Fruit fly (Drosophila melanogaster) whole organism, embryonic: ENCODE data around the gene CG31661.

ENCODE experiments used
- BEAF-32 ChIP-seq: fragments of 200-800 bp; sonication (Bioruptor generic); optimal IDR thresholded peaks from 3 replicates; lab custom pipeline; 2017; ENCODE audit warnings: missing biosample characterization, missing genetic modification characterization, mild to moderate bottlenecking, moderate library complexity, missing genetic modification reagents
- CG10209 ChIP-seq: fragments of 200-800 bp; sonication (Bioruptor generic); optimal IDR thresholded peaks from 3 replicates; lab custom pipeline; 2017; ENCODE audit warnings: missing biosample characterization, mild to moderate bottlenecking, missing genetic modification characterization, missing genetic modification reagents
- CG10431 ChIP-seq: fragments of 200-800 bp; sonication (Bioruptor generic); optimal IDR thresholded peaks from 3 replicates; lab custom pipeline; 2018; ENCODE audit warnings: missing biosample characterization, mild to moderate bottlenecking, missing genetic modification characterization
- CG11085 ChIP-seq: fragments of 200-800 bp; sonication (Bioruptor generic); IDR thresholded peaks from 2 replicates; pipeline ENCODE4 v1.3.6; 2022; ENCODE audit warnings: missing biosample characterization, missing genetic modification characterization
- CG11456 ChIP-seq: fragments of 200-800 bp; sonication (Bioruptor generic); IDR thresholded peaks from 3 replicates; pipeline ENCODE4 v1.3.6; 2022; ENCODE audit warnings: missing biosample characterization, missing genetic modification characterization
- CG1233 ChIP-seq: fragments of 200-800 bp; sonication (Bioruptor generic); optimal IDR thresholded peaks from 4 replicates; lab custom pipeline; 2018; ENCODE audit warnings: missing biosample characterization, mild to moderate bottlenecking, missing genetic modification characterization
- CG12391 ChIP-seq: fragments of 200-800 bp; sonication (Bioruptor generic); optimal IDR thresholded peaks from 3 replicates; lab custom pipeline; 2018; ENCODE audit warnings: missing biosample characterization, mild to moderate bottlenecking, missing genetic modification characterization, moderate library complexity
- CG12744 ChIP-seq: fragments of 200-800 bp; sonication (Bioruptor generic); optimal IDR thresholded peaks from 2 replicates; lab custom pipeline; 2016; ENCODE audit warnings: missing biosample characterization, missing genetic modification characterization
- CG13775 ChIP-seq: fragments of 200-800 bp; sonication (Bioruptor generic); optimal IDR thresholded peaks from 3 replicates; lab custom pipeline; 2017; ENCODE audit warnings: missing biosample characterization, mild to moderate bottlenecking, missing genetic modification characterization
- CG14014 ChIP-seq: fragments of 200-800 bp; sonication (Bioruptor generic); IDR thresholded peaks from 2 replicates; pipeline ENCODE4 v1.3.6; 2022; ENCODE audit warnings: missing biosample characterization, missing genetic modification characterization
- CG14710 ChIP-seq: fragments of 200-800 bp; sonication (Bioruptor generic); optimal IDR thresholded peaks from 3 replicates; lab custom pipeline; 2019; ENCODE audit warnings: missing biosample characterization, mild to moderate bottlenecking, missing genetic modification characterization, moderate library complexity
- CG14860 ChIP-seq: fragments of 200-800 bp; sonication (Bioruptor generic); IDR thresholded peaks from 3 replicates; pipeline ENCODE4 v1.3.6; 2022; ENCODE audit warnings: missing biosample characterization, missing genetic modification characterization; ENCODE audit not compliant: partially characterized antibody
- CG17328 ChIP-seq: fragments of 200-800 bp; sonication (Bioruptor generic); IDR thresholded peaks from 2 replicates; pipeline ENCODE4 v1.3.6; 2022; ENCODE audit warnings: missing biosample characterization, missing genetic modification characterization
- CG17612 ChIP-seq: fragments of 200-800 bp; sonication (Bioruptor generic); IDR thresholded peaks from 2 replicates; pipeline ENCODE4 v1.3.6; 2022; ENCODE audit warnings: missing biosample characterization, missing genetic modification characterization
- CG1832 ChIP-seq: fragments of 200-800 bp; sonication (Bioruptor generic); optimal IDR thresholded peaks from 2 replicates; lab custom pipeline; 2017; ENCODE audit warnings: missing biosample characterization, mild to moderate bottlenecking, missing genetic modification characterization, inconsistent platforms
- CG18599 ChIP-seq: fragments of 200-800 bp; sonication (Bioruptor generic); optimal IDR thresholded peaks from 3 replicates; lab custom pipeline; 2017; ENCODE audit warnings: missing biosample characterization, missing genetic modification characterization, mild to moderate bottlenecking, moderate library complexity, missing genetic modification reagents
- CG18619 ChIP-seq: fragments of 200-800 bp; sonication (Bioruptor generic); optimal IDR thresholded peaks from 3 replicates; lab custom pipeline; 2017; ENCODE audit warnings: missing biosample characterization, mild to moderate bottlenecking, missing genetic modification characterization
- CG18764 ChIP-seq: fragments of 200-800 bp; sonication (Bioruptor generic); optimal IDR thresholded peaks from 3 replicates; lab custom pipeline; 2016; ENCODE audit warnings: missing biosample characterization, missing genetic modification characterization
- CG2712 ChIP-seq: fragments of 200-800 bp; optimal IDR thresholded peaks from 3 replicates; lab custom pipeline; 2019; ENCODE audit warnings: missing biosample characterization, mild to moderate bottlenecking, missing genetic modification characterization, moderate library complexity
- CG32532 ChIP-seq: fragments of 200-800 bp; sonication (Bioruptor generic); IDR thresholded peaks from 2 replicates; pipeline ENCODE4 v1.3.6; 2022; ENCODE audit warnings: missing biosample characterization, missing genetic modification characterization
- CG8290 ChIP-seq, 3 experiments: fragments of 200-800 bp; sonication (Bioruptor generic); optimal IDR thresholded peaks; 2 replicates each; lab custom pipeline; 2016 to 2019; ENCODE audit warnings: missing biosample characterization in 3 of 3, missing genetic modification characterization in 3 of 3, mild to moderate bottlenecking in 2 of 3, moderate library complexity in 1 of 3
- CG8924 ChIP-seq: fragments of 200-800 bp; optimal IDR thresholded peaks from 3 replicates; lab custom pipeline; 2019; ENCODE audit warnings: missing biosample characterization, mild to moderate bottlenecking, missing genetic modification characterization, moderate library complexity
- CG9727 ChIP-seq: fragments of 200-800 bp; sonication (Bioruptor generic); optimal IDR thresholded peaks from 3 replicates; lab custom pipeline; 2017; ENCODE audit warnings: missing biosample characterization, mild to moderate bottlenecking, missing genetic modification characterization
- CG9797 ChIP-seq: fragments of 200-800 bp; sonication (Bioruptor generic); optimal IDR thresholded peaks from 3 replicates; lab custom pipeline; 2018; ENCODE audit warnings: missing biosample characterization, mild to moderate bottlenecking, missing genetic modification characterization
- D ChIP-seq, 2 experiments: fragments of 200-800 bp in 1 of 2; fragments of >200 bp in 1 of 2; sonication (Bioruptor generic) in 1 of 2; optimal IDR thresholded peaks; 2 replicates in 1 of 2; 3 replicates in 1 of 2; lab custom pipeline; 2017; ENCODE audit warnings: mild to moderate bottlenecking in 1 of 2, missing biosample characterization in 1 of 2, missing genetic modification characterization in 1 of 2, missing genetic modification reagents in 1 of 2
- E2f2 ChIP-seq: fragments of 200-800 bp; sonication (Bioruptor generic); IDR thresholded peaks from 2 replicates; pipeline ENCODE4 v1.3.6; 2022; ENCODE audit warnings: missing biosample characterization, missing genetic modification characterization
- Eip74EF ChIP-seq, 2 experiments: fragments of 200-800 bp in 1 of 2; fragments of >200 bp in 1 of 2; sonication (Bioruptor generic) in 1 of 2; optimal IDR thresholded peaks; 2 replicates each; lab custom pipeline; 2017 to 2019; ENCODE audit warnings: missing biosample characterization in 2 of 2, missing genetic modification characterization in 2 of 2, mild to moderate bottlenecking in 1 of 2, moderate library complexity in 1 of 2
- Fer2 ChIP-seq: fragments of 200-800 bp; sonication (Bioruptor generic); optimal IDR thresholded peaks from 2 replicates; lab custom pipeline; 2018; ENCODE audit warnings: missing biosample characterization, mild to moderate bottlenecking, missing genetic modification characterization, moderate library complexity
- Fer3 ChIP-seq: fragments of 200-800 bp; sonication (Bioruptor generic); optimal IDR thresholded peaks from 2 replicates; lab custom pipeline; 2018; ENCODE audit warnings: missing biosample characterization, mild to moderate bottlenecking, missing genetic modification characterization, moderate library complexity
- HmgD ChIP-seq: fragments of 200-800 bp; sonication (Bioruptor generic); optimal IDR thresholded peaks from 3 replicates; lab custom pipeline; 2016; ENCODE audit warnings: missing biosample characterization, missing genetic modification characterization
- Rx ChIP-seq: fragments of 200-800 bp; sonication (Bioruptor generic); IDR thresholded peaks from 2 replicates; pipeline ENCODE4 v1.3.6; 2022; ENCODE audit warnings: missing biosample characterization, missing genetic modification characterization
- Sry-δ ChIP-seq: fragments of 200-800 bp; sonication (Bioruptor generic); optimal IDR thresholded peaks from 2 replicates; lab custom pipeline; 2016; ENCODE audit warnings: missing biosample characterization, missing genetic modification characterization
- Xrp1 ChIP-seq: fragments of 200-800 bp; sonication (Bioruptor generic); IDR thresholded peaks from 2 replicates; pipeline ENCODE4 v1.3.6; 2022; ENCODE audit warnings: missing biosample characterization, missing genetic modification characterization
- bab2 ChIP-seq: fragments of 200-800 bp; sonication (Bioruptor generic); optimal IDR thresholded peaks from 2 replicates; lab custom pipeline; 2016; ENCODE audit warnings: missing biosample characterization, missing genetic modification characterization
- chm ChIP-seq: fragments of 200-800 bp; sonication (Bioruptor generic); IDR thresholded peaks from 2 replicates; pipeline ENCODE4 v1.3.6; 2022; ENCODE audit warnings: missing biosample characterization, missing genetic modification characterization
- emc ChIP-seq: fragments of 200-800 bp; sonication (Bioruptor generic); optimal IDR thresholded peaks from 2 replicates; lab custom pipeline; 2016; ENCODE audit warnings: missing biosample characterization, missing genetic modification characterization
- esg ChIP-seq: fragments of 200-800 bp; sonication (Bioruptor generic); conservative IDR thresholded peaks from 2 replicates; pipeline ENCODE4 v1.3.6; 2022; ENCODE audit warnings: missing biosample characterization, missing genetic modification characterization
- grau ChIP-seq: fragments of 200-800 bp; optimal IDR thresholded peaks from 3 replicates; lab custom pipeline; 2019; ENCODE audit warnings: missing biosample characterization, mild to moderate bottlenecking, missing genetic modification characterization, moderate library complexity
- lola ChIP-seq, 3 experiments: fragments of >200 bp in 2 of 3; fragments of 200-800 bp in 1 of 3; sonication (Bioruptor generic) in 1 of 3; optimal IDR thresholded peaks; 2 replicates each; lab custom pipeline; 2017 to 2019; ENCODE audit warnings: missing biosample characterization in 3 of 3, missing genetic modification characterization in 3 of 3, mild to moderate bottlenecking in 1 of 3, moderate library complexity in 1 of 3
- maf-S ChIP-seq: fragments of 200-800 bp; sonication (Bioruptor generic); optimal IDR thresholded peaks from 2 replicates; lab custom pipeline; 2016; ENCODE audit warnings: missing biosample characterization, missing genetic modification characterization
- prd ChIP-seq, 3 experiments: fragments of >200 bp in 2 of 3; fragments of 200-800 bp in 1 of 3; sonication (Bioruptor generic) in 1 of 3; optimal IDR thresholded peaks in 2 of 3; IDR thresholded peaks in 1 of 3; 2 replicates in 2 of 3; 3 replicates in 1 of 3; pipeline versions ENCODE4 v1.3.6 to Lab custom; 2017 to 2022; ENCODE audit warnings: missing biosample characterization in 1 of 3, missing genetic modification characterization in 1 of 3
- pros ChIP-seq: fragments of 200-800 bp; sonication (Bioruptor generic); optimal IDR thresholded peaks from 3 replicates; lab custom pipeline; 2019; ENCODE audit warnings: missing biosample characterization, mild to moderate bottlenecking, missing genetic modification characterization, moderate library complexity
- row ChIP-seq: fragments of 200-800 bp; sonication (Bioruptor generic); IDR thresholded peaks from 3 replicates; pipeline ENCODE4 v1.3.6; 2022; ENCODE audit warnings: missing biosample characterization, missing genetic modification characterization
- salm ChIP-seq: fragments of 200-800 bp; sonication (Bioruptor generic); optimal IDR thresholded peaks from 2 replicates; lab custom pipeline; 2018; ENCODE audit warnings: missing biosample characterization, mild to moderate bottlenecking, missing genetic modification characterization
- sens ChIP-seq: fragments of 200-800 bp; sonication (Bioruptor generic); peaks from one replicate; lab custom pipeline; 2016; ENCODE audit warnings: missing biosample characterization, missing genetic modification characterization
- wek ChIP-seq: fragments of 200-800 bp; sonication (Bioruptor generic); optimal IDR thresholded peaks from 3 replicates; lab custom pipeline; 2018; ENCODE audit warnings: missing biosample characterization, mild to moderate bottlenecking, missing genetic modification characterization, moderate library complexity
- zen ChIP-seq: fragments of 200-800 bp; sonication (Bioruptor generic); optimal IDR thresholded peaks from 3 replicates; lab custom pipeline; 2018; ENCODE audit warnings: missing biosample characterization, mild to moderate bottlenecking, missing genetic modification characterization, moderate library complexity
- zf30C ChIP-seq: fragments of 200-800 bp; sonication (Bioruptor generic); optimal IDR thresholded peaks from 3 replicates; lab custom pipeline; 2018; ENCODE audit warnings: missing biosample characterization, mild to moderate bottlenecking, missing genetic modification characterization

CG31661 gene

DNA sequence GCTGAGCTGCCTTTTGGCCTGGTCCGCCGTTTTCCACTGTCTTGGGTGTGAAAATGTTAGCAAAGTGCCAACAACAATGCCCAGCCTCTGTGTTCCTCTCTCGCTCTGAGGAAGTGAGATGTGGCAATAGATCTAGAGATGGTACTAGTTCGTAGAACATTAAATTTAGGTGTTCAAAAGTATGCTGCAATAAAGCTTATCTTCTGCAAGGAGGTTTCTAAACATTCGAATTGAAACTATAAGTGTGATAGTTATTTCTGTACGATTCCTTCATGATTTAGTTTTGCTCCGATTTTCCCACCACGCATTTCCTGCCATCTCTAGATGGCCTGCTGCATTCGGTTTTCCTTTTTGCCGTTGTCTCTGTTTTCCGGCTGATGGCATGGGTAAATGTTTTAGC, 18.6 kb upstream of the CG31661 start:
- TF ChIP-seq CG9797 (no peak), Rx (no peak), emc (no peak), CG32532 (GFP tag; lab: Robert Waterston, UW) (peak; percentile 33; the same call in 1 of the 2 replicates), Fer2 (tag; lab: Kevin White, UChicago) (no peak), CG13775 (GFP tag; lab: Kevin White, UChicago) (no peak), sens (peak; percentile 80), CG14014 (GFP tag; lab: Robert Waterston, UW) (no peak), D (optimal IDR thresholded peaks at IDR 0.05; lab: Kevin White, UChicago) (peak; percentile 36), D (GFP tag; optimal IDR thresholded peaks at IDR 0.05; lab: Kevin White, UChicago) (no peak), CG10431 (GFP tag; lab: Kevin White, UChicago) (no peak), CG12391 (tag; lab: Kevin White, UChicago) (peak; percentile 9), CG10209 (GFP tag; lab: Kevin White, UChicago) (no peak), CG18619 (GFP tag; lab: Kevin White, UChicago) (no peak), Xrp1 (0 out of 2 replicates have a peak, but pooled peaks have one; percentile 12), prd (optimal IDR thresholded peaks at IDR 0.05; lab: Kevin White, UChicago) (no peak), prd (GFP tag; IDR thresholded peaks at IDR 0.05; lab: Robert Waterston, UW) (peak; percentile 74), Fer3 (no peak), CG12744 (no peak), pros (GFP tag; lab: Kevin White, UChicago) (no peak), Eip74EF (GFP tag; optimal IDR thresholded peaks at IDR 0.05; lab: Kevin White, UChicago) (no peak), CG9727 (GFP tag; lab: Kevin White, UChicago) (peak; percentile 17), row (GFP tag; lab: Robert Waterston, UW) (0 out of 3 replicates have a peak, but pooled peaks have one; percentile 14), CG14710 (tag; lab: Kevin White, UChicago) (no peak), grau (no peak), lola (GFP tag; optimal IDR thresholded peaks at IDR 0.05; lab: Kevin White, UChicago) (peak in 1 of 3 experiments; percentile 3), maf-S (GFP tag; lab: Kevin White, UChicago) (no peak), E2f2 (no peak), CG11456 (0 out of 3 replicates have a peak, but pooled peaks have one; percentile 32), CG17328 (0 out of 2 replicates have a peak, but pooled peaks have one; percentile 6), CG14860 (GFP tag; lab: Robert Waterston, UW) (0 out of 3 replicates have a peak, but pooled peaks have one; percentile 17), CG1832 (GFP tag; lab: Kevin White, UChicago) (no peak), CG2712 (tag; lab: Kevin White, UChicago) (peak; percentile 35), CG18599 (GFP tag; lab: Kevin White, UChicago) (peak; percentile 0), bab2 (GFP tag; lab: Kevin White, UChicago) (no peak), Sry-δ (peak; percentile 57), CG8924 (tag; lab: Kevin White, UChicago) (no peak), CG8290 (GFP tag; optimal IDR thresholded peaks at IDR 0.05; lab: Kevin White, UChicago) (peak; percentile 12), CG8290 (tag; optimal IDR thresholded peaks at IDR 0.05; lab: Kevin White, UChicago) (peak in 1 of 2 experiments; percentile 14), CG11085 (no peak), esg (GFP tag; lab: Robert Waterston, UW) (no peak), CG1233 (GFP tag; lab: Kevin White, UChicago) (no peak), BEAF-32 (GFP tag; lab: Kevin White, UChicago) (peak; percentile 23), wek (GFP tag; lab: Kevin White, UChicago) (no peak), salm (tag; lab: Kevin White, UChicago) (no peak), CG17612 (GFP tag; lab: Robert Waterston, UW) (peak; percentile 62; the same call in 1 of the 2 replicates), chm (GFP tag; lab: Robert Waterston, UW) (no peak), CG18764 (GFP tag; lab: Kevin White, UChicago) (no peak), zen (tag; lab: Kevin White, UChicago) (peak; percentile 9), zf30C (GFP tag; lab: Kevin White, UChicago) (no peak), HmgD (GFP tag; lab: Kevin White, UChicago) (no peak)
